Worm (Caenorhabditis elegans): ENCODE measurements around the gene nep-5.

DNA sequence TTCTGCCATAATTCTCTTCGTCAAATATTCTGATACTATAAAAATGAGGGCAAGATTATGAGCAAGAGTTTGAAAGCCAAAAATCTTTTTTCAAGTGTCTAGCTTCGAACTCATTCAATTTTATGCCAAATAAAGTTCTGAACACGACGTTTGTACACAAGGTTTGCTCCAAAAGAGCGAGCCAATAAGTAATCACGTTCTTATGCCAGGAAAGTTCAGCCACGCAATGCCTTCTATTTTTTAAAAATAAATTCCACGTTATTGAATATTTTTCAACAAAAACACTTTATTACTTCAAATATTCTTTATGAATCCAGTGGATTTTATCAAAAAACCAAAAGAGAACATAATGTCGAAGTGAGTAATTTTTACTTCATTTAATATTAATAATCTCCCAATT lies at the start of gene nep-5:
- TF ChIP-seq ztf-23 (GFP tag; IDR thresholded peaks at IDR 0.05) (no peak), cog-1 (tag; optimal IDR thresholded peaks at IDR 0.05) (no peak), ztf-29 (GFP tag; IDR thresholded peaks at IDR 0.05) (no peak), ref-1 (GFP tag; conservative IDR thresholded peaks at IDR 0.05) (no peak), klf-2 (GFP tag; conservative IDR thresholded peaks at IDR 0.05) (no peak), med-1 (GFP tag; optimal IDR thresholded peaks at IDR 0.05; ENCODE audit: insufficient read depth) (no peak), tab-1 (GFP tag; IDR thresholded peaks at IDR 0.05) (no peak), flt-1 (GFP tag; IDR thresholded peaks at IDR 0.05) (no peak), T22C8.4 (GFP tag; IDR thresholded peaks at IDR 0.05) (no peak)

Measured in whole organism, midembryonic.